Worm (Caenorhabditis elegans): ENCODE data around the gene T27E4.5.

T27E4.5 gene

DNA sequence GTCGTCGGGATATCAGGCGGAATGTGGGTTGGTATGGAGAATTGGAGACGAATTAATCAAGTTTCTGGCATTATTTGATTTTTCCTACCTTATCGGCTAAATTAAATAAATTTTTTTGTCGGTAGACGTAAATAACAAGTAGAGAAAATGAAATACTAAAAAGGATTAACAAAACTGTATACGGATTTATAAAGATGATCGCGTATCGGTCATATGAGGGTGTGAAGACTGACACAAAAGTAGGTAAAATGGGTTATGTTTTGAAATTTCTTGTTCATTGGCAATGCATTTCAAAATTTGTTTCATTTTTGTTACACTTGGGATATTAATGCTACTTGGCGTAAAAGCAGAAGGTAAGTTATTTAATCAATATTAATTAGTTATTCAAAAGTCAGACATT lies 10.1 kb downstream of the T27E4.5 start, which contains the start of the genes C25E10.16 and C25E10.13:
TSS of gene C25E10.16 (minus strand) at position 101 of the 400 bp plus-strand sequence.
TSS of gene C25E10.13 (plus strand) at position 256 of the 400 bp plus-strand sequence.
- TF ChIP-seq fkh-8 (tag; optimal IDR thresholded peaks at IDR 0.05) (peak; percentile 26), ztf-11 (tag; optimal IDR thresholded peaks at IDR 0.05) (no peak)

DNA sequence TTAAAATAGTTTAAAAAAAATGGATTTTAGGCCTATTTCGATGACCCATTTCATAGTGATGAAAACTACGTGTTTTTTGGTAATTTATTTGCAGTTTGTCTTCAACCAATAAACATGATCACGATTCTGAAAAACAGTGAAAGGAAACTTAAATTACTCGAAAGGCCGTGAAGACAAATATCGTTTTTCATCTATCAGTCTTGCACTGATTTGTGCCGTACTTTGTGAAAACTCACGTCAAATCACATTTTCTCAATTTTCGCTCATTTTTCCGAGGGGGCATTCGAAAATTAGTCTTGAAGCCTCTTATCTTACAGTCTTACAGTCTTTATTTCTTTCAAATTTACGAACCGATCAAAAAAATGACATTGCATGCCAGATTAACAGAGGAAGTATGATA lies 11.0 kb downstream of the T27E4.5 start, which contains the start of gene C25E10.11:
TSS of gene C25E10.11 (minus strand) at position 101 of the 400 bp plus-strand sequence.
- TF ChIP-seq fkh-8 (tag; optimal IDR thresholded peaks at IDR 0.05) (no peak), hlh-17 (GFP tag; optimal IDR thresholded peaks at IDR 0.05; ENCODE audit: borderline replicate concordance) (no peak), nhr-90 (tag; optimal IDR thresholded peaks at IDR 0.05; ENCODE audit: poor library complexity) (no peak), aly-2 (tag; optimal IDR thresholded peaks at IDR 0.05) (no peak), efl-3 (GFP tag; optimal IDR thresholded peaks at IDR 0.05) (no peak), lin-39 (tag; optimal IDR thresholded peaks at IDR 0.05) (no peak), pqm-1 (tag; optimal IDR thresholded peaks at IDR 0.05) (no peak), unc-98 (GFP tag; IDR thresholded peaks at IDR 0.05) (no peak), snpc-4 (tag; optimal IDR thresholded peaks at IDR 0.05) (no peak)

DNA sequence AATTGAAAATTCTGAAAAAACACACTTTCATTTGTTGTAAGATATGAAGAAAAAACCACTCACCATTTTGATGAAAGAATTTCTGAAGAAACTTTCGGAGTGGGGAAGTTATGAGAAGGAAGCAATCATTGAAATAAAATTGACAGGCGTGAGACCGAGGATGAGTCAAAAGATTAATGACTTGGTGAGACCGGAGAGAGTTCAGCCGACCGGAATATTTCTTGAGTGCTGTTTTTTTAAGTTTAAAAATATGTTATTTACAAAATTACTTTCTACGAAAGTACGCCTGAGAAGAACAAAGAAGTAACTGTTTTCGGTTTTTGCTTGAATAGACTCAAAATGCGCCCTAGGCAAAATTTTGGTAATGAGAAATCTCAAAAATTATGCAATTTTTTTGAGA lies 13.3 kb downstream of the T27E4.5 start, which contains the start of gene C25E10.10:
TSS of gene C25E10.10 (minus strand) at position 101 of the 400 bp plus-strand sequence.
- TF ChIP-seq lin-35 (GFP tag; optimal IDR thresholded peaks at IDR 0.05) (no peak), tlp-1 (tag; optimal IDR thresholded peaks at IDR 0.05) (no peak), ceh-8 (GFP tag; optimal IDR thresholded peaks at IDR 0.05) (no peak), tbx-2 (tag; optimal IDR thresholded peaks at IDR 0.05) (no peak), vab-15 (tag; optimal IDR thresholded peaks at IDR 0.05) (no peak), nhr-12 (tag; optimal IDR thresholded peaks at IDR 0.05) (no peak), unc-30 (tag; optimal IDR thresholded peaks at IDR 0.05) (no peak), lin-15B (tag; optimal IDR thresholded peaks at IDR 0.05) (no peak), fkh-10 (GFP tag; optimal IDR thresholded peaks at IDR 0.05) (no peak)

DNA sequence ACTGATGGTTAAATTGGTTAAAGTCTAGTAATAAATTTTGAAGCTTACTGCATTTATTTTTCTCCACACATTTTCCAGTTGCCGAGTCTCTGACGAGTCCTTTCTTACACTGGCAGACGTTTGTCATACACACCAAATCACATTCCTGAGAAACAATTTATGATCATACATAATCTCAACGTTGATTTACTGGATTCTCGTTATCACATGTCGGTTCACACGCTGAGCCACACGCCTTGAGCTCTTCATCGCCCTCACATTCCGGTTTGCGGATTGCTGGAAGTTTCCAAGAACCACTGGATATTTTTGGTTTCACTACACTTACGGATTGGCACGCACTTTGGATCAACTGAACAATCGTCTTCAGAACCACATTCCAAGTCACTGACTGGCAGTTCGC lies 13.9 kb downstream of the T27E4.5 start:
- TF ChIP-seq ztf-4 (tag; optimal IDR thresholded peaks at IDR 0.05) = no peak
- TF ChIP-seq sup-37 (GFP tag; optimal IDR thresholded peaks at IDR 0.05) = no peak
- peak; percentile 48 for TF ChIP-seq dsc-1 (tag; optimal IDR thresholded peaks at IDR 0.05)
- peak; percentile 44 for TF ChIP-seq nhr-47 (tag; optimal IDR thresholded peaks at IDR 0.05)
- TF ChIP-seq fkh-8 (tag; optimal IDR thresholded peaks at IDR 0.05) = peak; percentile 83
- peak; percentile 53 for TF ChIP-seq nhr-71 (tag; optimal IDR thresholded peaks at IDR 0.05)
- no peak for TF ChIP-seq efl-1 (optimal IDR thresholded peaks at IDR 0.05)
- TF ChIP-seq efl-1 (GFP tag; optimal IDR thresholded peaks at IDR 0.05 in 1 of 2) = peak in 1 of 2 experiments; percentile 88
- peak; percentile 8 for TF ChIP-seq pax-3 (tag; optimal IDR thresholded peaks at IDR 0.05)

DNA sequence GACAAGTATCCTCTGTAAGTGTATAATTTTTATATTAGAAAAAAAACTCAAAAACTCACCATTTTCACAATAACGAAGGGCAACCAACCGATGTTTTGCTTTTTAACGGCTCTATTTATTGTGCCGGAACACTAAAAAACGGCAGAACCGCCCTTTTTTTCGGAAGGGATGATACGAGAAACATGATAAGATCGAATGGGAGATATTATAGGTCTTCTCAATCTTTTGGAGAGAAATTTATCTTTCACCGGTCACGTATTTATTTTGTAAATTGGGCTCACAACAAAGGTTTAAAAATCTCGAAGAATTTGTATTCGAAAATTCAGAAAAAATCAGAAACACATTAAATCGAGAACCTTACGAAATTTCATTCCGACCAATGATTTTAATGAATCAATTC lies 14.8 kb downstream of the T27E4.5 start, which contains the start of gene swm-1:
TSS of gene swm-1 (minus strand) at position 101 of the 400 bp plus-strand sequence.
- TF ChIP-seq C16A3.4 (tag; optimal IDR thresholded peaks at IDR 0.05) (no peak), egl-27 (tag; optimal IDR thresholded peaks at IDR 0.05) (no peak), sox-4 (tag; optimal IDR thresholded peaks at IDR 0.05) (no peak), Y116A8C.19 (tag; optimal IDR thresholded peaks at IDR 0.05; ENCODE audit: borderline replicate concordance) (no peak), fkh-8 (tag; optimal IDR thresholded peaks at IDR 0.05) (no peak), nhr-77 (tag; optimal IDR thresholded peaks at IDR 0.05) (no peak), nhr-28 (tag; optimal IDR thresholded peaks at IDR 0.05) (no peak), nhr-237 (tag; optimal IDR thresholded peaks at IDR 0.05) (no peak), mab-9 (GFP tag; IDR thresholded peaks at IDR 0.05) (no peak), mdl-1 (tag; optimal IDR thresholded peaks at IDR 0.05) (no peak), efl-1 (optimal IDR thresholded peaks at IDR 0.05) (no peak), efl-1 (GFP tag; optimal IDR thresholded peaks at IDR 0.05 in 1 of 2) (no peak), sptf-1 (tag; optimal IDR thresholded peaks at IDR 0.05) (no peak), lin-15B (tag; optimal IDR thresholded peaks at IDR 0.05) (no peak), blmp-1 (tag; optimal IDR thresholded peaks at IDR 0.05) (no peak), C34B4.2 (tag; optimal IDR thresholded peaks at IDR 0.05) (no peak), egl-13 (tag; optimal IDR thresholded peaks at IDR 0.05) (no peak), fos-1 (tag; optimal IDR thresholded peaks at IDR 0.05) (no peak), efl-3 (GFP tag; optimal IDR thresholded peaks at IDR 0.05) (no peak)
